Worm (Caenorhabditis elegans) whole organism, L1 larva: ENCODE measurements around the gene K07D4.2.

ENCODE experiments used
- tbx-2 ChIP-seq: sonication (generic microtip); optimal IDR thresholded peaks from 2 replicates; lab custom pipeline; 2016; ENCODE audit warnings: missing genetic modification characterization, missing compliant biosample characterization
- unc-62 ChIP-seq: fragments of 150-350 bp; optimal IDR thresholded peaks from 2 replicates; lab custom pipeline; 2014; ENCODE audit warnings: missing biosample characterization, missing genetic modification reagents, missing genetic modification characterization

- TF ChIP-seq unc-62 (GFP tag; lab: Kevin White, UChicago) (no peak), tbx-2 (tag; lab: Kevin White, UChicago) (no peak)
These were observed 25.8 kb upstream of the K07D4.2 start for ce11 chrII:4071075-4071474.
